Worm (Caenorhabditis elegans) whole organism, L2 larva: ENCODE results near the gene T07C4.3.

Experiments used
- dmd-4 ChIP-seq: sonication (generic microtip); optimal IDR thresholded peaks from 2 replicates; lab custom pipeline; 2017; ENCODE audit warnings: missing biosample characterization, missing genetic modification characterization
- elt-3 ChIP-seq: sonication (generic microtip); optimal IDR thresholded peaks from 2 replicates; lab custom pipeline; 2017; ENCODE audit warnings: missing biosample characterization, missing genetic modification characterization
- mab-5 ChIP-seq: fragments of 150-350 bp; optimal IDR thresholded peaks from 2 replicates; lab custom pipeline; 2014; ENCODE audit warnings: missing biosample characterization, missing genetic modification characterization
- mdl-1 ChIP-seq, 2 experiments: fragments of 150-350 bp in 1 of 2; sonication (generic microtip) in 1 of 2; optimal IDR thresholded peaks; 2 replicates each; lab custom pipeline; 2017; ENCODE audit warnings: missing biosample characterization in 2 of 2, missing genetic modification characterization in 2 of 2
- nhr-129 ChIP-seq: fragments of 150-350 bp; optimal IDR thresholded peaks from 2 replicates; lab custom pipeline; 2014; ENCODE audit warnings: missing biosample characterization, missing genetic modification characterization
- nhr-237 ChIP-seq: fragments of 150-350 bp; optimal IDR thresholded peaks from 2 replicates; lab custom pipeline; 2014; ENCODE audit warnings: missing biosample characterization, missing genetic modification characterization
- skn-1 ChIP-seq: sonication (generic microtip); optimal IDR thresholded peaks from 2 replicates; lab custom pipeline; 2017; ENCODE audit warnings: missing biosample characterization, missing genetic modification characterization
- sma-3 ChIP-seq: sonication (generic microtip); optimal IDR thresholded peaks from 2 replicates; lab custom pipeline; 2016; ENCODE audit warnings: missing genetic modification reagents, missing genetic modification characterization, missing compliant biosample characterization
- snpc-4 ChIP-seq: fragments of 150-350 bp; optimal IDR thresholded peaks from 2 replicates; lab custom pipeline; 2014; ENCODE audit warnings: missing biosample characterization, missing genetic modification characterization
- unc-39 ChIP-seq: fragments of 150-350 bp; optimal IDR thresholded peaks from 2 replicates; lab custom pipeline; 2014; ENCODE audit warnings: missing biosample characterization, missing genetic modification characterization
- ztf-11 ChIP-seq: sonication (generic microtip); optimal IDR thresholded peaks from 2 replicates; lab custom pipeline; 2017; ENCODE audit warnings: missing biosample characterization, missing genetic modification characterization

ce11 chrIII:10386476-10386875 is 34.5 kb downstream of the T07C4.3 start, which contains the start of gene C38H2.3:
- TF ChIP-seq skn-1 (tag; lab: Kevin White, UChicago) (no peak), mdl-1 (tag; optimal IDR thresholded peaks at IDR 0.05; lab: Kevin White, UChicago) (no peak), nhr-129 (tag; lab: Kevin White, UChicago) (no peak), unc-39 (tag; lab: Kevin White, UChicago) (no peak), snpc-4 (tag; lab: Kevin White, UChicago) (no peak), dmd-4 (no peak), elt-3 (tag; lab: Kevin White, UChicago) (no peak), nhr-237 (tag; lab: Kevin White, UChicago) (no peak), mab-5 (tag; lab: Kevin White, UChicago) (no peak), sma-3 (no peak), ztf-11 (tag; lab: Kevin White, UChicago) (no peak)
